Worm (Caenorhabditis elegans): ENCODE data around the gene F47E1.20.

DNA sequence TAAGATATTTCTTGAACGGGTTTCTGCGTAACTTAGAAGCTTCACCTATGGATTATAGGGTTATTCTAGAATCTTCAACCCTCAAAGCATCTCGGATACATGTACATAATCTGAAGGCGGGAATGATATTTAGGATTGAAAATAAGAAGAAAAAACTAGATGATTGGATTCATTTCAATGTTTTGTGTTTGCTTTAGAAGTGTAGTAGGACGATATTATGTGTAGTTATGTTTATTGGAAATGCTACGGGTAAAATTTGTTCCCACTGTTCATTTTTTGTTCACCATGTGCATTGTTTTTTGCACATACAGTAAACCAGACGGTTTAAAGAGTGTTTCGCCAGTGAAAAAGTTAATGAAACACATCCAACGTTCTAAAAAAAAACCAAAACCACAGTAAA is 37.3 kb upstream of the F47E1.20 start:
- TF ChIP-seq elt-2 (tag; optimal IDR thresholded peaks at IDR 0.05) (no peak), unc-86 (tag; optimal IDR thresholded peaks at IDR 0.05) (no peak), ztf-16 (tag; optimal IDR thresholded peaks at IDR 0.05) (no peak), lim-6 (tag; optimal IDR thresholded peaks at IDR 0.05) (no peak), fax-1 (tag; optimal IDR thresholded peaks at IDR 0.05) (no peak), hlh-6 (tag; optimal IDR thresholded peaks at IDR 0.05) (no peak), F13H6.1 (tag; optimal IDR thresholded peaks at IDR 0.05) (no peak)

All from whole organism, late embryonic.